Fruit fly (Drosophila melanogaster): ENCODE data around the gene Ssb-c31a.

DNA sequence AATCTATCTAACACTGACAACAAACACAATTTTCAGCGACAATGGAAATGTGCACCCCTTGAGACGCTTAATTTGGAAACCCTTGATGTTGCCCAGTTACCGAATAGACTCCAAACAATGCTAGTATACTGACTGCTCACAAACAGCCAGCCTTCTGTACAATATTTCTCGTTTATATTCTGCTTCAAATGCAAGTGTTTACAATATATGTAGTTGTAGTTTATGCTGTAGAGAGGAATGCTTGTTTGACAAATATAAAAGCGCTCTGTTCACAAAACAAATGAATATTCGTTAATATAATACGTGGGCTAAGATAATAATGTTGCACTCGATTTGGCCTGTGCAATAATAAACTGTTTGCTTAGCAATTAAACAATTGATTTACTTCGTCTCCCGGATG, 6.8 kb downstream of the Ssb-c31a start, which contains the start of gene CG8292:
- TF ChIP-seq CTCF (optimal IDR thresholded peaks at IDR 0.05) (no peak), CG8478 (optimal IDR thresholded peaks at IDR 0.05) (no peak)

All from S2 (cell line).